Fruit fly (Drosophila melanogaster) whole organism, wandering third instar larva: ENCODE results near the gene brat.
A peak's percentile ranks its signal among the peaks of the same experiment; 100 is the strongest.

Source experiments
- Abd-B ChIP-seq: fragments of >200 bp; optimal IDR thresholded peaks from 2 replicates; lab custom pipeline; 2017; ENCODE audit warnings: missing biosample characterization, missing genetic modification characterization
- CG32264 ChIP-seq: fragments of 200-800 bp; sonication (Bioruptor generic); optimal IDR thresholded peaks from 2 replicates; lab custom pipeline; 2016; ENCODE audit warnings: missing biosample characterization, missing genetic modification characterization
- CG9705 ChIP-seq: fragments of 200-800 bp; sonication (Bioruptor generic); optimal IDR thresholded peaks from 2 replicates; lab custom pipeline; 2018; ENCODE audit warnings: missing biosample characterization, mild to moderate bottlenecking, missing genetic modification characterization
- CrebA ChIP-seq: fragments of 200-800 bp; sonication (Bioruptor generic); optimal IDR thresholded peaks from 2 replicates; lab custom pipeline; 2016; ENCODE audit warnings: missing biosample characterization, mild to moderate bottlenecking, missing genetic modification characterization, borderline replicate concordance
- Dfd ChIP-seq: fragments of >200 bp; optimal IDR thresholded peaks from 2 replicates; lab custom pipeline; 2017; ENCODE audit warnings: missing biosample characterization, missing genetic modification characterization
- Dif ChIP-seq: fragments of 200-275, 200-300 bp; sonication (Bioruptor generic); optimal IDR thresholded peaks from 2 replicates; lab custom pipeline; 2018; ENCODE audit warnings: missing biosample characterization, missing genetic modification characterization; ENCODE audit not compliant: partially characterized antibody
- HLH106 ChIP-seq: fragments of 200-800 bp; optimal IDR thresholded peaks from 3 replicates; lab custom pipeline; 2019; ENCODE audit warnings: missing biosample characterization, mild to moderate bottlenecking, missing genetic modification characterization, moderate library complexity
- Hnf4 ChIP-seq: fragments of 200-800 bp; sonication (Bioruptor generic); optimal IDR thresholded peaks from 2 replicates; lab custom pipeline; 2016; ENCODE audit warnings: missing biosample characterization, mild to moderate bottlenecking, missing genetic modification characterization
- Hr78 ChIP-seq: fragments of >200 bp; optimal IDR thresholded peaks from 2 replicates; lab custom pipeline; 2017; ENCODE audit warnings: missing biosample characterization, missing genetic modification characterization
- Hr83 ChIP-seq: fragments of 200-300 bp; sonication (Bioruptor generic); optimal IDR thresholded peaks from 2 replicates; lab custom pipeline; 2016; ENCODE audit warnings: missing biosample characterization, mild to moderate bottlenecking, missing genetic modification characterization, moderate library complexity; ENCODE audit not compliant: poor library complexity, severe bottlenecking
- Myc ChIP-seq: fragments of >200 bp; optimal IDR thresholded peaks from 2 replicates; lab custom pipeline; 2017
- N ChIP-seq: fragments of >200 bp; optimal IDR thresholded peaks from 2 replicates; lab custom pipeline; 2018; ENCODE audit warnings: missing biosample characterization, missing external identifiers, missing genetic modification characterization
- OdsH ChIP-seq: fragments of 200-800 bp; sonication (Bioruptor generic); optimal IDR thresholded peaks from 2 replicates; lab custom pipeline; 2016; ENCODE audit warnings: missing biosample characterization, mild to moderate bottlenecking, missing genetic modification characterization
- Rel ChIP-seq, 2 experiments: fragments of 200-800 bp; sonication (Bioruptor generic) in 1 of 2; optimal IDR thresholded peaks; 2 replicates in 1 of 2; 3 replicates in 1 of 2; lab custom pipeline; 2016 to 2019; ENCODE audit warnings: mild to moderate bottlenecking in 2 of 2, missing biosample characterization in 2 of 2, missing genetic modification characterization in 2 of 2, moderate library complexity in 1 of 2
- Sp1 ChIP-seq: fragments of 200-800 bp; sonication (Bioruptor generic); optimal IDR thresholded peaks from 3 replicates; lab custom pipeline; 2019; ENCODE audit warnings: missing biosample characterization, mild to moderate bottlenecking, missing genetic modification characterization, moderate library complexity
- Vsx2 ChIP-seq: fragments of 200-300, 225-300 bp; sonication (Bioruptor generic); optimal IDR thresholded peaks from 2 replicates; lab custom pipeline; 2018; ENCODE audit warnings: missing biosample characterization, missing genetic modification characterization; ENCODE audit not compliant: partially characterized antibody
- br ChIP-seq: fragments of 200-800 bp; sonication (Bioruptor generic); optimal IDR thresholded peaks from 2 replicates; lab custom pipeline; 2016; ENCODE audit warnings: missing biosample characterization, missing genetic modification characterization
- brk ChIP-seq: fragments of 200-800 bp; sonication (Bioruptor generic); optimal IDR thresholded peaks from 2 replicates; lab custom pipeline; 2016; ENCODE audit warnings: missing biosample characterization, mild to moderate bottlenecking, missing genetic modification characterization
- dl ChIP-seq, 2 experiments: fragments of 175-275, 200-275 bp in 1 of 2; fragments of 200-275 bp in 1 of 2; sonication (Bioruptor generic); optimal IDR thresholded peaks; lab custom pipeline; 2018; ENCODE audit warnings: mild to moderate bottlenecking in 2 of 2, missing biosample characterization in 2 of 2, missing genetic modification characterization in 2 of 2, moderate library complexity in 2 of 2; ENCODE audit not compliant: partially characterized antibody in 2 of 2, insufficient read depth in 1 of 2
- dmrt93B ChIP-seq: fragments of 200-800 bp; sonication (Bioruptor generic); optimal IDR thresholded peaks from 2 replicates; lab custom pipeline; 2018; ENCODE audit warnings: missing biosample characterization, mild to moderate bottlenecking, missing genetic modification characterization
- ey ChIP-seq: fragments of 200-800 bp; sonication (Bioruptor generic); optimal IDR thresholded peaks from 2 replicates; lab custom pipeline; 2016; ENCODE audit warnings: missing biosample characterization, missing genetic modification characterization
- foxo ChIP-seq, 2 experiments: fragments of 200-800 bp; sonication (Bioruptor generic); optimal IDR thresholded peaks; 2 replicates in 1 of 2; 3 replicates in 1 of 2; lab custom pipeline; 2016 to 2017; ENCODE audit warnings: missing biosample characterization in 2 of 2, missing genetic modification characterization in 2 of 2
- fru ChIP-seq: fragments of 200-800 bp; sonication (Bioruptor generic); optimal IDR thresholded peaks from 3 replicates; lab custom pipeline; 2016; ENCODE audit warnings: missing biosample characterization, mild to moderate bottlenecking, missing genetic modification characterization
- h ChIP-seq: fragments of 200-800 bp; sonication (Bioruptor generic); optimal IDR thresholded peaks from 3 replicates; lab custom pipeline; 2016; ENCODE audit warnings: missing biosample characterization, mild to moderate bottlenecking, missing genetic modification characterization
- pan ChIP-seq: fragments of >200 bp; optimal IDR thresholded peaks from 2 replicates; lab custom pipeline; 2017
- psq ChIP-seq: fragments of 200-800 bp; sonication (Bioruptor generic); optimal IDR thresholded peaks from 3 replicates; lab custom pipeline; 2017; ENCODE audit warnings: missing biosample characterization, mild to moderate bottlenecking, missing genetic modification characterization, moderate library complexity
- rgr ChIP-seq: fragments of 200-800 bp; sonication (Bioruptor generic); optimal IDR thresholded peaks from 3 replicates; lab custom pipeline; 2016; ENCODE audit warnings: missing biosample characterization, mild to moderate bottlenecking, missing genetic modification characterization
- sage ChIP-seq: fragments of 200-800 bp; sonication (Bioruptor generic); optimal IDR thresholded peaks from 2 replicates; lab custom pipeline; 2016; ENCODE audit warnings: missing biosample characterization, mild to moderate bottlenecking, missing genetic modification characterization
- sv ChIP-seq: fragments of 200-800 bp; sonication (Bioruptor generic); optimal IDR thresholded peaks from 3 replicates; lab custom pipeline; 2016; ENCODE audit warnings: missing biosample characterization, missing genetic modification characterization
- tai ChIP-seq: sonication (Bioruptor generic); optimal IDR thresholded peaks from 2 replicates; lab custom pipeline; 2016; ENCODE audit warnings: missing biosample characterization, missing genetic modification characterization
- usp ChIP-seq: fragments of >200 bp; optimal IDR thresholded peaks from 2 replicates; lab custom pipeline; 2017; ENCODE audit warnings: missing biosample characterization, missing genetic modification characterization
- woc ChIP-seq: sonication (Bioruptor generic); optimal IDR thresholded peaks from 2 replicates; lab custom pipeline; 2016; ENCODE audit warnings: missing biosample characterization, mild to moderate bottlenecking, missing genetic modification characterization

Gene brat

DNA sequence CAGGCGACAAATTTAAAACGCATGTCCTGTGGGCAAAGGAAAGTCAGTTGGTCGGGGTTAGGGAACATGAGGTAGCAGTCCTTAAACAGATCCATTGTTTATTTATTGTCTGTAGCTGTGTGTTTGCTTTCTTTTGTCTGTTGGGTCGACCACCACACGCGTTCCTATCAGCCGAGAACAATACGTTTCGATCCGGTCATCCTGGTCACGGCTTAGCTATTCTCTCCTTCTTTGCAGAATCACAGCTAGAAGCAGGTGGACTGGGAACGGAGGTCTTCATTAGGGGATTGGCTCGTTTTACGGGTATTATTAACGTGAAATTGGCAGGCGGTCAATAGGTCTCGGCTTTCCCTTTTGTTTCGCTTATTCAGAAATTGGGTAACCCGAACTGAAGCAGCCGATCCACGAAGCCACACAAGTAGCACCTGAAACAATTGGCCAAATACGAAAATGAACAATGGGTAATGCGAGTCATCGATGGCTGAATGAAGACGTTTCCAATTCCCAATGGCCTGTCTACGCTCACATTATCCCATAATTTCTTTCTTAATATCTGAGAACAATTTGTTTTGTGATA lies 86.5 kb downstream of the brat start:
- no peak for TF ChIP-seq dmrt93B (GFP tag; lab: Kevin White, UChicago)
- TF ChIP-seq Sp1 (GFP tag; lab: Kevin White, UChicago), result no peak
- no peak for TF ChIP-seq dl (GFP tag; optimal IDR thresholded peaks at IDR 0.05; lab: Kevin White, UChicago; ENCODE audit: insufficient read depth in 1 of 2, partially characterized antibody in 2 of 2)
- no peak for TF ChIP-seq h (GFP tag; lab: Kevin White, UChicago)
- TF ChIP-seq, all 38 proteins: peak for 0

DNA sequence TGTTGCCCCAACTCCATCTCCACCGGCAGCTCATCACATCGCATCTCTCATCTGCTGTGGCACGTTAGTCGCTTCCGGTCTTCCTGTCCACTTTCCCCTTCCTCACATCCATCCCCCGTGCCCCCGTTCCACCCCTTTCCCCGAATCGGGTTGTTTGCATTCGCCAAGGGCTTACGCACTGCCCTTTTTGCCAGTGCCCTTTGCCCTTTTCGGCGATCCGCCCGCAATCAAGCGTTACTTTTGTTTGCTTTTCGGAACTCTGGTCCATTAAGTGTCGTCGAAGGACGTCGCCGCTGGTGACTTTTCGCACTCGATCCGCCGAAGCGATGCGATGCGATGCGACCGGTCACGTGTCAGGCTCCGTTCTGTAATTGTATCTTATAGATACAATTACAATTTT lies 88.7 kb downstream of the brat start:
- TF ChIP-seq tai (no peak), brk (no peak), psq (GFP tag; lab: Kevin White, UChicago) (no peak), woc (GFP tag; lab: Kevin White, UChicago) (no peak), Vsx2 (GFP tag; lab: Kevin White, UChicago) (no peak), sage (no peak), br (GFP tag; lab: Kevin White, UChicago) (no peak), h (GFP tag; lab: Kevin White, UChicago) (no peak), rgr (GFP tag; lab: Kevin White, UChicago) (no peak), Dfd (no peak), foxo (GFP tag; optimal IDR thresholded peaks at IDR 0.05; lab: Kevin White, UChicago) (no peak), Myc (lab: Kevin White, UChicago) (no peak), sv (GFP tag; lab: Kevin White, UChicago) (no peak), Sp1 (GFP tag; lab: Kevin White, UChicago) (no peak), Rel (GFP tag; optimal IDR thresholded peaks at IDR 0.05; lab: Kevin White, UChicago) (no peak), Rel (tag; optimal IDR thresholded peaks at IDR 0.05; lab: Kevin White, UChicago) (no peak), Hr78 (GFP tag; lab: Kevin White, UChicago) (no peak), dl (GFP tag; optimal IDR thresholded peaks at IDR 0.05; lab: Kevin White, UChicago; ENCODE audit: insufficient read depth in 1 of 2, partially characterized antibody in 2 of 2) (no peak), Dif (GFP tag; lab: Kevin White, UChicago) (no peak), CG9705 (no peak)

DNA sequence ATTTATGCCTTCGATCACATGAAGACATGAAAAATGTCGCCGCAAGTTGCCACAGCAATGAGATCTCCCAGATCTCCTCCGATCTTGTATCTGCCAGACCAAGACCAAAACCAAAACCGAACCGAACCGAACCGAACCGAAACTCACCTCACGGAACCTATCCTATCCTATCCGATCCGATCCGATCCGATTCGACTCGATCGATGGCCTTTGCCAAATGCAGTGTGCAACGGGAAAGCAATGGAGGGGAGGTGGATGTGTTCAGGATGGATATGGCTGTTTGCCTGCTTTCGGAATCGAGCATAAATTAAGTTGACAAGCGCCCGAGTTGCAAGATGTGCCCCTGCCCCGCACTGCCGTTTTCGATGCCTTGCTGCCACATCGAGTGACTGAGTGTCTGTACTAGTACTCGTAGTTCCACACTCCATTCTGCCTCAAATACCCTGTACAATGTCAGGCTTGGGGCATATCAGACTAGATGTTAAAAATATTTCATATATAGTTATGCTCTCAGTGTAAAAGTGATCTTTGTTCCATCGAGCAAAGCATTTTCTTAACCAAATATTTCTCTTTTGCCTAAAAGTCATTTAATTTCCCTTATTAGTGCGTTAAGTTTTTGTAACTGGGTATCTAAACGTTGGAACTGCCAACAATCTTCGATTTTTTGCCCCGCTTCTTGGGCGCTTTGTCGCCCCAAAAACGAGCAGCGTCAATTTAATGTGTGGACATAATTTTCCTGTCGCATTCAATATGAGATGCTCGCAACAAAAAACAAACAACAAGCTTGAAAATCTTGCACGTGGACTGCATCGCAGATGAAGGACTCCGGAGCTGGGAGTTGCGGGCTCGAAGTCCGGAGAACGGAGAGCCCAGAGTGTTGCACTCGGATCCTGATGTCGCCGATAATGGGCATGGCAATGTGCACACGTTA lies 92.6 kb downstream of the brat start:
- TF ChIP-seq CrebA (GFP tag; lab: Kevin White, UChicago), result no peak
- peak; percentile 6 for TF ChIP-seq brk
- peak; percentile 55 for TF ChIP-seq sage
- TF ChIP-seq tai, result peak; percentile 34
- no peak for TF ChIP-seq CG9705
- TF ChIP-seq br (GFP tag; lab: Kevin White, UChicago), result peak; percentile 70
- TF ChIP-seq foxo (GFP tag; optimal IDR thresholded peaks at IDR 0.05; lab: Kevin White, UChicago), result peak in 1 of 2 experiments; percentile 73
- TF ChIP-seq usp (GFP tag; lab: Kevin White, UChicago), result no peak
- TF ChIP-seq ey (GFP tag; lab: Kevin White, UChicago), result peak; percentile 81
- TF ChIP-seq Hnf4 (GFP tag; lab: Kevin White, UChicago), result peak; percentile 48
- peak; percentile 53 for TF ChIP-seq HLH106 (tag; lab: Kevin White, UChicago)
- TF ChIP-seq Myc (lab: Kevin White, UChicago), result no peak
- TF ChIP-seq OdsH (GFP tag; lab: Kevin White, UChicago), result peak; percentile 71
- TF ChIP-seq dmrt93B (GFP tag; lab: Kevin White, UChicago), result peak; percentile 27
- peak; percentile 3 for TF ChIP-seq CG32264 (GFP tag; lab: Kevin White, UChicago)
- TF ChIP-seq fru (GFP tag; lab: Kevin White, UChicago), result peak; percentile 77
- no peak for TF ChIP-seq Abd-B
- peak; percentile 57 for TF ChIP-seq psq (GFP tag; lab: Kevin White, UChicago)
- no peak for TF ChIP-seq Hr83
- no peak for TF ChIP-seq pan (lab: Kevin White, UChicago)
- no peak for TF ChIP-seq N (GFP tag; lab: Kevin White, UChicago)
- peak; percentile 77 for TF ChIP-seq woc (GFP tag; lab: Kevin White, UChicago)
- peak; percentile 84 for TF ChIP-seq h (GFP tag; lab: Kevin White, UChicago)
- peak; percentile 61 for TF ChIP-seq sv (GFP tag; lab: Kevin White, UChicago)
- peak; percentile 74 for TF ChIP-seq rgr (GFP tag; lab: Kevin White, UChicago)
- peak; percentile 63 for TF ChIP-seq Sp1 (GFP tag; lab: Kevin White, UChicago)
